Worm (Caenorhabditis elegans) whole organism, L4 larva: ENCODE results near the gene ttr-37.

Source experiments
- R02D3.7 ChIP-seq: fragments of 150-350 bp; sonication (generic microtip); optimal IDR thresholded peaks from 3 replicates; lab custom pipeline; 2014; ENCODE audit warnings: missing biosample characterization, missing genetic modification characterization
- Y105C5A.15 ChIP-seq: fragments of 200-800 bp; sonication (Bioruptor generic); IDR thresholded peaks from 2 replicates; pipeline ENCODE4 v1.3.6; 2022; ENCODE audit warnings: missing genetic modification characterization, missing compliant biosample characterization
- Y5F2A.4 ChIP-seq: fragments of 200-800 bp; sonication (Bioruptor generic); optimal IDR thresholded peaks from 2 replicates; lab custom pipeline; 2018; ENCODE audit warnings: mild to moderate bottlenecking, missing genetic modification characterization, missing compliant biosample characterization
- aha-1 ChIP-seq: fragments of 150-350 bp; peaks from one replicate; lab custom pipeline; 2014; ENCODE audit warnings: missing biosample characterization, missing genetic modification characterization
- aly-2 ChIP-seq: sonication (generic microtip); optimal IDR thresholded peaks from 2 replicates; lab custom pipeline; 2018; ENCODE audit warnings: missing biosample characterization, missing genetic modification characterization
- arid-1 ChIP-seq: fragments of 200-800 bp; sonication (Bioruptor generic); conservative IDR thresholded peaks from 2 replicates; pipeline ENCODE4 v1.3.6; 2022; ENCODE audit warnings: missing genetic modification reagents, missing genetic modification characterization, missing compliant biosample characterization
- ceh-28 ChIP-seq: fragments of 150-350 bp; optimal IDR thresholded peaks from 2 replicates; lab custom pipeline; 2014; ENCODE audit warnings: missing biosample characterization, missing genetic modification reagents, missing genetic modification characterization
- ceh-32 ChIP-seq: sonication (generic microtip); optimal IDR thresholded peaks from 2 replicates; lab custom pipeline; 2016; ENCODE audit warnings: mild to moderate bottlenecking, missing genetic modification characterization, missing compliant biosample characterization; ENCODE audit not compliant: poor library complexity
- ctbp-1 ChIP-seq: fragments of 200-800 bp; sonication (Bioruptor generic); IDR thresholded peaks from 2 replicates; pipeline ENCODE4 v1.3.6; 2022; ENCODE audit warnings: missing genetic modification reagents, missing genetic modification characterization, missing compliant biosample characterization
- daf-16 ChIP-seq, 3 experiments: sonication (generic microtip); optimal IDR thresholded peaks; 2 replicates each; lab custom pipeline; 2016 to 2017; ENCODE audit warnings: missing genetic modification characterization in 3 of 3, missing genetic modification reagents in 3 of 3, mild to moderate bottlenecking in 2 of 3, missing compliant biosample characterization in 2 of 3, missing biosample characterization in 1 of 3, moderate library complexity in 1 of 3
- daf-19 ChIP-seq: fragments of 200-800 bp; sonication (Bioruptor generic); conservative IDR thresholded peaks from 2 replicates; pipeline ENCODE4 v1.3.6; 2022; ENCODE audit warnings: missing genetic modification characterization, missing compliant biosample characterization
- dpl-1 ChIP-seq: fragments of 150-350 bp; optimal IDR thresholded peaks from 2 replicates; lab custom pipeline; 2014; ENCODE audit warnings: missing biosample characterization, missing genetic modification reagents, missing genetic modification characterization
- fkh-10 ChIP-seq: fragments of 150-350 bp; optimal IDR thresholded peaks from 2 replicates; lab custom pipeline; 2014; ENCODE audit warnings: missing biosample characterization, missing genetic modification reagents, missing genetic modification characterization
- fos-1 ChIP-seq: fragments of 150-350 bp; optimal IDR thresholded peaks from 2 replicates; lab custom pipeline; 2014; ENCODE audit warnings: missing biosample characterization, missing genetic modification characterization
- gei-8 ChIP-seq: fragments of 200-800 bp; sonication (Bioruptor generic); optimal IDR thresholded peaks from 2 replicates; lab custom pipeline; 2018; ENCODE audit warnings: mild to moderate bottlenecking, missing genetic modification characterization, missing compliant biosample characterization
- lim-7 ChIP-seq: fragments of 200-800 bp; sonication (Bioruptor generic); IDR thresholded peaks from 2 replicates; pipeline ENCODE4 v1.3.6; 2022; ENCODE audit warnings: missing genetic modification characterization, missing compliant biosample characterization
- lin-29 ChIP-seq: fragments of 200-800 bp; sonication (Bioruptor generic); IDR thresholded peaks from 2 replicates; pipeline ENCODE4 v1.3.6; 2022; ENCODE audit warnings: missing genetic modification reagents, missing genetic modification characterization, missing compliant biosample characterization
- nhr-11 ChIP-seq: fragments of 150-350 bp; optimal IDR thresholded peaks from 2 replicates; lab custom pipeline; 2014; ENCODE audit warnings: missing biosample characterization, missing genetic modification characterization
- nhr-25 ChIP-seq: sonication (generic microtip); optimal IDR thresholded peaks from 2 replicates; lab custom pipeline; 2017; ENCODE audit warnings: missing genetic modification characterization, mild to moderate bottlenecking, missing compliant biosample characterization, antibody characterized with exemption, moderate library complexity, borderline replicate concordance; ENCODE audit not compliant: insufficient read depth
- nhr-48 ChIP-seq: sonication (generic microtip); optimal IDR thresholded peaks from 2 replicates; lab custom pipeline; 2016; ENCODE audit warnings: mild to moderate bottlenecking, missing genetic modification characterization, missing compliant biosample characterization
- saeg-2 ChIP-seq: fragments of 200-800 bp; sonication (Bioruptor generic); IDR thresholded peaks from 2 replicates; pipeline ENCODE4 v1.3.6; 2022; ENCODE audit warnings: missing genetic modification reagents, missing genetic modification characterization, missing compliant biosample characterization
- spr-3 ChIP-seq: fragments of 200-800 bp; sonication (Bioruptor generic); optimal IDR thresholded peaks from 2 replicates; lab custom pipeline; 2018; ENCODE audit warnings: mild to moderate bottlenecking, missing genetic modification characterization, missing compliant biosample characterization
- unc-130 ChIP-seq: sonication (generic microtip); optimal IDR thresholded peaks from 2 replicates; lab custom pipeline; 2016; ENCODE audit warnings: missing genetic modification reagents, missing genetic modification characterization, missing compliant biosample characterization
- unc-62 ChIP-seq, 3 experiments: fragments of 150-350 bp in 1 of 3; sonication (generic microtip); optimal IDR thresholded peaks in 2 of 3; peaks in 1 of 3; 1 replicate in 1 of 3; 2 replicates in 2 of 3; lab custom pipeline; 2014 to 2017; ENCODE audit warnings: missing biosample characterization in 3 of 3, missing genetic modification characterization in 3 of 3, missing genetic modification reagents in 3 of 3, missing genotype in 1 of 3
- zag-1 ChIP-seq: fragments of 150-350 bp; optimal IDR thresholded peaks from 2 replicates; lab custom pipeline; 2014; ENCODE audit warnings: missing biosample characterization, missing genetic modification characterization

ttr-37 gene

DNA sequence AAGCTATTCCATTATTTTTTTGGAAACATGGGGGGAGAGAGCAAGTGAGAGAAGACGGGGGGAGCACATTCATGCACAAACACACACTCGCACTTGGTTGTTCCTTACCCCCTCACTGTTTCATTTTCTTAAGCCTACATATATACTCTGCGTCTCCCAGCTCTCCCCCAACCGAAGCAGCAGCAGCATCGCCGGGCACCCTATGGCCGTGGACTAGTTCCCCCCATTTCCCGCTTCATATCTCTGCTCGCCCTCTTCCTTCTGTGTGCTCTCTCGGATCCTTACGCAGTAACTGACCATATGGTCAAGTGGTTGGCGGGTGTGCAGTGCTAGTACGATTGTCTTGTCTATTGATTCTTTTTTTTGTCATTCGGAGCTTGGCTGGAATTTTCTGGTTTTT lies 34.7 kb downstream of the ttr-37 start (continued):
- no peak for TF ChIP-seq zag-1 (tag; lab: Kevin White, UChicago)
- TF ChIP-seq dpl-1 (GFP tag; lab: Kevin White, UChicago), result peak; percentile 62
- TF ChIP-seq ctbp-1, result peak; percentile 69
- 0 out of 2 replicates have a peak, but pooled peaks have one; percentile 56 for TF ChIP-seq saeg-2 (GFP tag; lab: Robert Waterston, UW)
- TF ChIP-seq arid-1, result no peak
- peak; percentile 84 for TF ChIP-seq fkh-10 (GFP tag; lab: Kevin White, UChicago)
- TF ChIP-seq gei-8, result no peak

DNA sequence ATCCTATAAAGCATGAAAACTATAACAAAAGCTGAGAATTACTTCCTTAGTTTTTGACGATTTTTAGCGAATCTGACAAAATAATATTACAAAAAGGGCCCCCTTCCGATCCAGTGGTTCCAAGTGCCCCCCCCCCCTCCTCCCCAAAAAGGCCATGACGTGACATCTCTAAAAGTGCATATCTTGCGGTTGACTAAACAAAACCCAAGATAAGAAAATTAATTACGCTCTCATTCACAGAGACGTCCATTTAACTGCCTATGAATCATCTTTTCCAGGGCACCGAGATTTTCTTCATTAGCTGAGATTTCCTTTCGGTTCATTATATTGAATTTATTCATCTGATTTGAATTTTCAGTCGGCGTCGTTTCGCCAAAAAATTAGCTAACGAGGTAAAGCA lies 37.1 kb downstream of the ttr-37 start, which contains the start of gene inso-1:
Gene inso-1, plus strand, starts transcription at position 301 of the 400 bp plus-strand sequence.
- peak; percentile 33 for TF ChIP-seq aha-1 (tag; lab: Kevin White, UChicago)
- TF ChIP-seq lim-7 (GFP tag; lab: Robert Waterston, UW), result no peak
- TF ChIP-seq Y105C5A.15 (GFP tag; lab: Robert Waterston, UW), result no peak

ce11 chrX:1295713-1296112 lies 41.3 kb downstream of the ttr-37 start:
- TF ChIP-seq unc-62 (GFP tag; optimal IDR thresholded peaks at IDR 0.05 in 1 of 2; lab: Kevin White, UChicago), result peak in 1 of 2 experiments; percentile 94
- TF ChIP-seq unc-62 (tag; optimal IDR thresholded peaks at IDR 0.05; lab: Kevin White, UChicago), result no peak
- no peak for TF ChIP-seq aly-2 (tag; lab: Kevin White, UChicago)

- TF ChIP-seq aha-1 (tag; lab: Kevin White, UChicago) (peak; percentile 50), nhr-48 (tag; lab: Kevin White, UChicago) (no peak), nhr-11 (no peak), spr-3 (GFP tag; lab: Kevin White, UChicago) (no peak), Y105C5A.15 (GFP tag; lab: Robert Waterston, UW) (no peak), gei-8 (no peak), nhr-25 (tag; lab: Kevin White, UChicago) (no peak), lin-29 (GFP tag; lab: Robert Waterston, UW) (no peak)
Measured at ce11 chrX:1294607-1295303, 42.2 kb downstream of the ttr-37 start, which contains the start of gene dop-4. TSS of gene dop-4 (plus strand) at chrX:1295253.

- peak; percentile 91 for TF ChIP-seq aha-1 (tag; lab: Kevin White, UChicago)
- no peak for TF ChIP-seq daf-16 (GFP tag; optimal IDR thresholded peaks at IDR 0.05; lab: Kevin White, UChicago)
- no peak for TF ChIP-seq daf-16 (tag; optimal IDR thresholded peaks at IDR 0.05; lab: Kevin White, UChicago)
- TF ChIP-seq, all 104 proteins: peak for 1
Measured at ce11 chrX:1293471-1293870, 43.5 kb downstream of the ttr-37 start.

- TF ChIP-seq Y5F2A.4 (GFP tag; lab: Kevin White, UChicago) (no peak), ceh-32 (no peak), daf-19 (GFP tag; lab: Robert Waterston, UW) (no peak), R02D3.7 (no peak), unc-130 (GFP tag; lab: Kevin White, UChicago) (no peak), ceh-28 (tag; lab: Kevin White, UChicago) (no peak), unc-62 (GFP tag; optimal IDR thresholded peaks at IDR 0.05 in 1 of 2; lab: Kevin White, UChicago) (peak in 1 of 2 experiments; percentile 80), unc-62 (tag; optimal IDR thresholded peaks at IDR 0.05; lab: Kevin White, UChicago) (no peak), fos-1 (tag; lab: Kevin White, UChicago) (no peak)
Measured at ce11 chrX:1292894-1293293, 44.1 kb downstream of the ttr-37 start.
